Worm (Caenorhabditis elegans): ENCODE measurements around the gene nst-1.

- TF ChIP-seq aly-1 (tag; optimal IDR thresholded peaks at IDR 0.05) = no peak
- TF ChIP-seq ama-1 (optimal IDR thresholded peaks at IDR 0.05) = no peak
- no peak for TF ChIP-seq hmbx-1 (tag; optimal IDR thresholded peaks at IDR 0.05)
- no peak for TF ChIP-seq flt-1 (GFP tag; IDR thresholded peaks at IDR 0.05)
- no peak for TF ChIP-seq F13C5.2 (tag; optimal IDR thresholded peaks at IDR 0.05)
- no peak for TF ChIP-seq sea-1 (GFP tag; conservative IDR thresholded peaks at IDR 0.05)
- TF ChIP-seq hnd-1 (tag; optimal IDR thresholded peaks at IDR 0.05) = no peak
- no peak for TF ChIP-seq tra-4 (tag; optimal IDR thresholded peaks at IDR 0.05)
- TF ChIP-seq hmg-4 (GFP tag; optimal IDR thresholded peaks at IDR 0.05) = no peak
- no peak for TF ChIP-seq scrt-1 (GFP tag; IDR thresholded peaks at IDR 0.05)
- TF ChIP-seq ets-7 (tag; optimal IDR thresholded peaks at IDR 0.05) = no peak
- no peak for TF ChIP-seq tbx-37 (GFP tag; conservative IDR thresholded peaks at IDR 0.05)
- TF ChIP-seq tbx-11 (GFP tag; IDR thresholded peaks at IDR 0.05) = no peak
- no peak for TF ChIP-seq ceh-36 (tag; optimal IDR thresholded peaks at IDR 0.05)
Observed at ce11 chrII:8308314-8308713, 25.3 kb upstream of the nst-1 start.
